Fruit fly (Drosophila melanogaster): ENCODE results near the gene CG7916.

DNA sequence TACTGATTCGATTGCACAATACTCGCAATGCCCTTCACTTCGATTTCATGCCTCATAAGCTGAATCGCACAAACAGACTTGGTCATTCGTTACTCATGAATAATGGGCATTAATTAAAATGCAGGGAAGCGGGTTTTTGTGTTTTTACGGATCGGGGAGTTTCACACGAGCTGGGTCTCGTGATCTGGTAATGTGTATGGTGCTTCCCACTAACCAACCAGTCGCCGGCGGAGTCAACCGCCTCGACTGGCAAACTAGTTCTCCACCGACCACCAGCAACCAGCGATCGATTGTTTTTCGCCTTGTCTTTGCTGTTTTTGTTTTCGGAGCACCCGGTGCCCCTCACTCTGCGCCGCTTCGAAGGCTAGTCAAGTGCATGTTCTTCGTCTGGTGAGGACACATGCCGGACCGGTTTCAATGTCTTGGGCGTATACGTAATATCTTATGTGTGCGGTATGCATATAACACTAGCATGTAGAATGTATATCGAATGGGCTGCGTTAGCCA is 41.9 kb upstream of the CG7916 start:
- TF ChIP-seq CTCF (optimal IDR thresholded peaks at IDR 0.05) (no peak), CG8478 (optimal IDR thresholded peaks at IDR 0.05) (no peak)
